Worm (Caenorhabditis elegans) whole organism, L1 larva: ENCODE results near the gene C37H5.13.

Experiments used
- F16B12.6 ChIP-seq: fragments of 150-350 bp; optimal IDR thresholded peaks from 2 replicates; lab custom pipeline; 2014; ENCODE audit warnings: missing biosample characterization, missing genetic modification characterization
- aha-1 ChIP-seq: fragments of 150-350 bp; optimal IDR thresholded peaks from 2 replicates; lab custom pipeline; 2014; ENCODE audit warnings: missing biosample characterization, missing genetic modification characterization
- alr-1 ChIP-seq: fragments of 200-800 bp; sonication (Bioruptor generic); optimal IDR thresholded peaks from 2 replicates; lab custom pipeline; 2018; ENCODE audit warnings: borderline replicate concordance, mild to moderate bottlenecking, missing genetic modification characterization, missing compliant biosample characterization
- ceh-8 ChIP-seq: fragments of 200-800 bp; sonication (Bioruptor generic); optimal IDR thresholded peaks from 2 replicates; lab custom pipeline; 2018; ENCODE audit warnings: mild to moderate bottlenecking, missing genetic modification characterization, moderate library complexity, missing compliant biosample characterization
- ceh-82 ChIP-seq, 3 experiments: fragments of 150-350 bp in 1 of 3; sonication (generic microtip) in 2 of 3; optimal IDR thresholded peaks; 2 replicates each; lab custom pipeline; 2014 to 2017; ENCODE audit warnings: missing biosample characterization in 3 of 3, missing genetic modification characterization in 3 of 3
- ces-1 ChIP-seq: fragments of 150-350 bp; optimal IDR thresholded peaks from 2 replicates; lab custom pipeline; 2014; ENCODE audit warnings: missing biosample characterization, missing genetic modification reagents, missing genetic modification characterization
- dpl-1 ChIP-seq, 3 experiments: fragments of 150-350 bp in 2 of 3; sonication (generic microtip) in 1 of 3; optimal IDR thresholded peaks; 2 replicates each; lab custom pipeline; 2014 to 2017; ENCODE audit warnings: missing biosample characterization in 3 of 3, missing genetic modification characterization in 3 of 3, missing genetic modification reagents in 3 of 3
- dsc-1 ChIP-seq: sonication (generic microtip); optimal IDR thresholded peaks from 2 replicates; lab custom pipeline; 2016; ENCODE audit warnings: mild to moderate bottlenecking, missing genetic modification characterization, missing compliant biosample characterization
- efl-1 ChIP-seq, 4 experiments: fragments of 150-350 bp; optimal IDR thresholded peaks in 3 of 4; peaks in 1 of 4; 1 replicate in 1 of 4; 2 replicates in 3 of 4; lab custom pipeline; 2014; ENCODE audit warnings: missing biosample characterization in 2 of 4, missing genetic modification characterization in 2 of 4, missing genetic modification reagents in 2 of 4
- efl-3 ChIP-seq: fragments of 200-800 bp; sonication (Bioruptor generic); optimal IDR thresholded peaks from 2 replicates; lab custom pipeline; 2018; ENCODE audit warnings: mild to moderate bottlenecking, missing genetic modification characterization, missing compliant biosample characterization
- egl-13 ChIP-seq: sonication (generic microtip); optimal IDR thresholded peaks from 2 replicates; lab custom pipeline; 2016; ENCODE audit warnings: missing genotype, missing genetic modification reagents, missing genetic modification characterization, missing compliant biosample characterization
- egl-27 ChIP-seq, 2 experiments: fragments of 150-350 bp in 1 of 2; sonication (generic microtip); optimal IDR thresholded peaks; 3 replicates each; lab custom pipeline; 2017 to 2018; ENCODE audit warnings: missing biosample characterization in 2 of 2, missing genetic modification characterization in 2 of 2, missing genetic modification reagents in 2 of 2
- elt-3 ChIP-seq, 6 experiments: fragments of 150-350 bp in 1 of 6; sonication (generic microtip); optimal IDR thresholded peaks; 2 replicates each; lab custom pipeline; 2017 to 2018; ENCODE audit warnings: missing biosample characterization in 6 of 6, missing genetic modification characterization in 6 of 6, inconsistent platforms in 1 of 6
- ets-5 ChIP-seq: fragments of 200-800 bp; sonication (Bioruptor generic); IDR thresholded peaks from 2 replicates; pipeline ENCODE4 v1.3.6; 2022; ENCODE audit warnings: missing genetic modification characterization, missing compliant biosample characterization
- fkh-8 ChIP-seq: sonication (generic microtip); optimal IDR thresholded peaks from 2 replicates; lab custom pipeline; 2016; ENCODE audit warnings: mild to moderate bottlenecking, missing genetic modification characterization, missing compliant biosample characterization
- fos-1 ChIP-seq: fragments of 150-350 bp; optimal IDR thresholded peaks from 2 replicates; lab custom pipeline; 2014; ENCODE audit warnings: missing biosample characterization, missing genetic modification characterization
- grh-1 ChIP-seq: fragments of 200-800 bp; sonication (Bioruptor generic); IDR thresholded peaks from 2 replicates; pipeline ENCODE4 v1.3.6; 2022; ENCODE audit warnings: missing genetic modification reagents, missing genetic modification characterization, missing compliant biosample characterization
- isw-1 ChIP-seq: fragments of 200-800 bp; sonication (Bioruptor generic); IDR thresholded peaks from 2 replicates; pipeline ENCODE4 v1.3.6; 2022; ENCODE audit warnings: missing genetic modification characterization, missing compliant biosample characterization
- jun-1 ChIP-seq: fragments of 150-350 bp; optimal IDR thresholded peaks from 2 replicates; lab custom pipeline; 2014; ENCODE audit warnings: missing biosample characterization, missing genetic modification reagents, missing genetic modification characterization
- lin-13 ChIP-seq: fragments of 150-350 bp; optimal IDR thresholded peaks from 2 replicates; lab custom pipeline; 2014; ENCODE audit warnings: missing biosample characterization, missing genetic modification reagents, missing genetic modification characterization
- lin-14 ChIP-seq: fragments of 200-800 bp; sonication (Bioruptor generic); optimal IDR thresholded peaks from 2 replicates; lab custom pipeline; 2018; ENCODE audit warnings: mild to moderate bottlenecking, missing genetic modification characterization, moderate library complexity, missing compliant biosample characterization
- lin-35 ChIP-seq, 2 experiments: fragments of 150-350 bp; optimal IDR thresholded peaks; 2 replicates each; lab custom pipeline; 2014; ENCODE audit warnings: missing biosample characterization in 2 of 2, missing genetic modification characterization in 2 of 2, missing genetic modification reagents in 2 of 2
- lin-39 ChIP-seq: fragments of 150-350 bp; optimal IDR thresholded peaks from 2 replicates; lab custom pipeline; 2014; ENCODE audit warnings: missing biosample characterization, missing genetic modification reagents, missing genetic modification characterization
- lsy-2 ChIP-seq, 2 experiments: fragments of 150-350 bp; optimal IDR thresholded peaks; 2 replicates each; lab custom pipeline; 2014; ENCODE audit warnings: missing biosample characterization in 2 of 2, missing genetic modification characterization in 2 of 2
- mep-1 ChIP-seq: fragments of 150-350 bp; optimal IDR thresholded peaks from 2 replicates; lab custom pipeline; 2014; ENCODE audit warnings: missing biosample characterization, missing genetic modification characterization
- nhr-19 ChIP-seq: fragments of 200-800 bp; sonication (Bioruptor generic); conservative IDR thresholded peaks from 2 replicates; pipeline ENCODE4 v1.3.6; 2022; ENCODE audit warnings: missing genetic modification characterization, missing compliant biosample characterization
- nhr-20 ChIP-seq: sonication (generic microtip); optimal IDR thresholded peaks from 2 replicates; lab custom pipeline; 2016; ENCODE audit warnings: mild to moderate bottlenecking, missing genetic modification characterization, missing compliant biosample characterization
- nhr-237 ChIP-seq: fragments of 150-350 bp; optimal IDR thresholded peaks from 2 replicates; lab custom pipeline; 2014; ENCODE audit warnings: missing biosample characterization, missing genetic modification characterization
- nhr-47 ChIP-seq: sonication (generic microtip); optimal IDR thresholded peaks from 2 replicates; lab custom pipeline; 2016; ENCODE audit warnings: mild to moderate bottlenecking, missing genetic modification characterization, moderate library complexity, missing compliant biosample characterization
- nhr-71 ChIP-seq: sonication (generic microtip); optimal IDR thresholded peaks from 2 replicates; lab custom pipeline; 2016; ENCODE audit warnings: mild to moderate bottlenecking, missing genetic modification characterization, moderate library complexity, missing compliant biosample characterization
- nhr-77 ChIP-seq: fragments of 150-350 bp; optimal IDR thresholded peaks from 2 replicates; lab custom pipeline; 2014; ENCODE audit warnings: missing biosample characterization, missing genetic modification characterization
- nhr-84 ChIP-seq: sonication (generic microtip); optimal IDR thresholded peaks from 2 replicates; lab custom pipeline; 2017; ENCODE audit warnings: missing biosample characterization, missing genetic modification characterization
- nhr-85 ChIP-seq: sonication (generic microtip); peaks from one replicate; lab custom pipeline; 2016; ENCODE audit warnings: missing genetic modification characterization, inconsistent platforms, missing compliant biosample characterization
- nhr-90 ChIP-seq: sonication (generic microtip); optimal IDR thresholded peaks from 2 replicates; lab custom pipeline; 2016; ENCODE audit warnings: mild to moderate bottlenecking, missing genetic modification characterization, missing compliant biosample characterization; ENCODE audit not compliant: poor library complexity
- pax-3 ChIP-seq: fragments of 200-800 bp; sonication (Bioruptor generic); optimal IDR thresholded peaks from 2 replicates; lab custom pipeline; 2018; ENCODE audit warnings: mild to moderate bottlenecking, missing genetic modification characterization, moderate library complexity, missing compliant biosample characterization
- pqm-1 ChIP-seq: sonication (generic microtip); optimal IDR thresholded peaks from 3 replicates; lab custom pipeline; 2017; ENCODE audit warnings: missing biosample characterization, missing genetic modification characterization
- snu-23 ChIP-seq: sonication (generic microtip); optimal IDR thresholded peaks from 2 replicates; lab custom pipeline; 2016; ENCODE audit warnings: missing genetic modification characterization, missing compliant biosample characterization
- sox-4 ChIP-seq: sonication (generic microtip); optimal IDR thresholded peaks from 2 replicates; lab custom pipeline; 2016; ENCODE audit warnings: missing genetic modification characterization, missing compliant biosample characterization
- sptf-1 ChIP-seq: fragments of 150-350 bp; optimal IDR thresholded peaks from 2 replicates; lab custom pipeline; 2014; ENCODE audit warnings: missing biosample characterization, missing genetic modification characterization
- tbx-2 ChIP-seq: sonication (generic microtip); optimal IDR thresholded peaks from 2 replicates; lab custom pipeline; 2016; ENCODE audit warnings: missing genetic modification characterization, missing compliant biosample characterization
- tlp-1 ChIP-seq: fragments of 150-350 bp; optimal IDR thresholded peaks from 2 replicates; lab custom pipeline; 2014; ENCODE audit warnings: missing biosample characterization, missing genetic modification characterization
- unc-130 ChIP-seq: fragments of 150-350 bp; optimal IDR thresholded peaks from 2 replicates; lab custom pipeline; 2017; ENCODE audit warnings: missing biosample characterization, missing genetic modification characterization, inconsistent platforms
- unc-30 ChIP-seq: sonication (generic microtip); optimal IDR thresholded peaks from 2 replicates; lab custom pipeline; 2017; ENCODE audit warnings: missing biosample characterization, missing genetic modification characterization
- unc-98 ChIP-seq: fragments of 200-800 bp; sonication (Bioruptor generic); IDR thresholded peaks from 2 replicates; pipeline ENCODE4 v1.3.6; 2022; ENCODE audit warnings: missing genetic modification characterization, missing compliant biosample characterization
- ztf-4 ChIP-seq: fragments of 150-350 bp; optimal IDR thresholded peaks from 2 replicates; lab custom pipeline; 2014; ENCODE audit warnings: missing biosample characterization, missing genetic modification characterization

C37H5.13 gene

ce11 chrV:4850446-4850845 is 12.3 kb downstream of the C37H5.13 start:
- TF ChIP-seq dsc-1 (tag; lab: Kevin White, UChicago), result peak; percentile 86
- no peak for TF ChIP-seq lin-13
- TF ChIP-seq egl-13 (tag; lab: Kevin White, UChicago), result peak; percentile 55

- TF ChIP-seq nhr-71 (tag; lab: Kevin White, UChicago), result peak; percentile 4
- peak; percentile 12 for TF ChIP-seq snu-23 (GFP tag; lab: Kevin White, UChicago)
- TF ChIP-seq nhr-90 (tag; lab: Kevin White, UChicago), result peak; percentile 6
- TF ChIP-seq lin-35 (GFP tag; optimal IDR thresholded peaks at IDR 0.05; lab: Kevin White, UChicago), result peak in 1 of 2 experiments; percentile 28
- no peak for TF ChIP-seq unc-30 (tag; lab: Kevin White, UChicago)
- TF ChIP-seq jun-1 (tag; lab: Kevin White, UChicago), result no peak
- no peak for TF ChIP-seq grh-1 (GFP tag; lab: Robert Waterston, UW)
- TF ChIP-seq elt-3 (tag; optimal IDR thresholded peaks at IDR 0.05; lab: Kevin White, UChicago), result no peak
- peak; percentile 27 for TF ChIP-seq mep-1 (tag; lab: Kevin White, UChicago)
- TF ChIP-seq aha-1 (tag; lab: Kevin White, UChicago), result no peak
- TF ChIP-seq ces-1 (GFP tag; lab: Kevin White, UChicago), result no peak
- TF ChIP-seq ceh-82 (tag; optimal IDR thresholded peaks at IDR 0.05; lab: Kevin White, UChicago), result no peak
- peak; percentile 63 for TF ChIP-seq lin-14 (GFP tag; lab: Kevin White, UChicago)
- TF ChIP-seq ets-5 (GFP tag; lab: Robert Waterston, UW), result no peak
- no peak for TF ChIP-seq nhr-85 (tag; lab: Kevin White, UChicago)
- no peak for TF ChIP-seq efl-3 (GFP tag; lab: Kevin White, UChicago)
- TF ChIP-seq ztf-4 (tag; lab: Kevin White, UChicago), result no peak
Observed at ce11 chrV:4847424-4847823, 15.3 kb downstream of the C37H5.13 start, which contains the start of gene abhd-5.1. Gene abhd-5.1, plus strand, starts transcription at chrV:4847653.

ce11 chrV:4846507-4846906 is 16.3 kb downstream of the C37H5.13 start:
- TF ChIP-seq efl-1 (optimal IDR thresholded peaks at IDR 0.05; lab: Kevin White, UChicago) (no peak), efl-1 (GFP tag; optimal IDR thresholded peaks at IDR 0.05 in 1 of 2; lab: Kevin White, UChicago) (peak in 1 of 2 experiments; percentile 32), unc-98 (GFP tag; lab: Robert Waterston, UW) (no peak)

ce11 chrV:4844591-4844990 is 18.2 kb downstream of the C37H5.13 start, which contains the start of gene abhd-5.2:
Gene abhd-5.2, plus strand, starts transcription at chrV:4844685.
- peak; percentile 46 to 76 for TF ChIP-seq lin-35 (GFP tag; optimal IDR thresholded peaks at IDR 0.05; lab: Kevin White, UChicago)
- TF ChIP-seq fos-1 (tag; lab: Kevin White, UChicago), result no peak
- TF ChIP-seq efl-1 (optimal IDR thresholded peaks at IDR 0.05; lab: Kevin White, UChicago), result peak; percentile 55 to 60
- TF ChIP-seq efl-1 (GFP tag; optimal IDR thresholded peaks at IDR 0.05 in 1 of 2; lab: Kevin White, UChicago), result peak in 1 of 2 experiments; percentile 50
- TF ChIP-seq lin-39 (tag; lab: Kevin White, UChicago), result no peak
- TF ChIP-seq pax-3, result no peak
- TF ChIP-seq lsy-2 (tag; optimal IDR thresholded peaks at IDR 0.05; lab: Kevin White, UChicago), result peak; percentile 39 to 55
- TF ChIP-seq sptf-1 (tag; lab: Kevin White, UChicago), result no peak
- no peak for TF ChIP-seq pqm-1
- no peak for TF ChIP-seq sox-4
- no peak for TF ChIP-seq ces-1 (GFP tag; lab: Kevin White, UChicago)
- TF ChIP-seq unc-98 (GFP tag; lab: Robert Waterston, UW), result no peak
- peak; percentile 14 for TF ChIP-seq unc-130 (tag; lab: Kevin White, UChicago)
- peak; percentile 63 for TF ChIP-seq nhr-237 (tag; lab: Kevin White, UChicago)
- TF ChIP-seq egl-27 (tag; optimal IDR thresholded peaks at IDR 0.05; lab: Kevin White, UChicago), result no peak
- TF ChIP-seq fkh-8 (tag; lab: Kevin White, UChicago), result peak; percentile 57
- no peak for TF ChIP-seq ceh-8
- TF ChIP-seq nhr-47 (tag; lab: Kevin White, UChicago), result peak; percentile 50
- peak; percentile 93 for TF ChIP-seq nhr-84 (tag; lab: Kevin White, UChicago)
- TF ChIP-seq alr-1 (tag; lab: Kevin White, UChicago), result no peak
- TF ChIP-seq isw-1 (GFP tag; lab: Robert Waterston, UW), result peak; percentile 39
- TF ChIP-seq lin-14 (GFP tag; lab: Kevin White, UChicago), result peak; percentile 89
- TF ChIP-seq nhr-85 (tag; lab: Kevin White, UChicago), result peak; percentile 16
- peak; percentile 35 for TF ChIP-seq tbx-2 (tag; lab: Kevin White, UChicago)
- TF ChIP-seq snu-23 (GFP tag; lab: Kevin White, UChicago), result peak; percentile 78
- no peak for TF ChIP-seq tlp-1 (tag; lab: Kevin White, UChicago)
- TF ChIP-seq dpl-1 (GFP tag; optimal IDR thresholded peaks at IDR 0.05; lab: Kevin White, UChicago), result peak; percentile 35 to 52 (median 38)
- TF ChIP-seq F16B12.6, result peak; percentile 12
- peak; percentile 70 for TF ChIP-seq nhr-20 (tag; lab: Kevin White, UChicago)
- no peak for TF ChIP-seq efl-3 (GFP tag; lab: Kevin White, UChicago)
- no peak; the same call in 1 of the 2 replicates for TF ChIP-seq nhr-19 (GFP tag; lab: Robert Waterston, UW)
- peak; percentile 79 for TF ChIP-seq nhr-71 (tag; lab: Kevin White, UChicago)
- no peak for TF ChIP-seq nhr-77
